Worm (Caenorhabditis elegans) whole organism, mixed stage, embryonic: Measurements from ENCODE around the gene fat-2.

ENCODE experiments used
- M03D4.4 ChIP-seq: sonication (generic microtip); optimal IDR thresholded peaks from 2 replicates; lab custom pipeline; 2017; ENCODE audit warnings: mild to moderate bottlenecking, missing genetic modification characterization, missing compliant biosample characterization
- ceh-39 ChIP-seq: fragments of 150-350 bp; optimal IDR thresholded peaks from 2 replicates; lab custom pipeline; 2014; ENCODE audit warnings: missing biosample characterization, missing genetic modification characterization
- ceh-43 ChIP-seq: fragments of 200-800 bp; sonication (Bioruptor generic); optimal IDR thresholded peaks from 2 replicates; lab custom pipeline; 2018; ENCODE audit warnings: mild to moderate bottlenecking, missing genetic modification characterization, moderate library complexity, missing compliant biosample characterization
- ceh-83 ChIP-seq: fragments of 200-800 bp; sonication (Bioruptor generic); optimal IDR thresholded peaks from 2 replicates; lab custom pipeline; 2018; ENCODE audit warnings: mild to moderate bottlenecking, missing genetic modification characterization, missing compliant biosample characterization
- ces-1 ChIP-seq: fragments of 150-350 bp; optimal IDR thresholded peaks from 2 replicates; lab custom pipeline; 2014; ENCODE audit warnings: missing biosample characterization, missing genetic modification reagents, missing genetic modification characterization
- cnd-1 ChIP-seq: fragments of 200-800 bp; sonication (Bioruptor generic); optimal IDR thresholded peaks from 2 replicates; lab custom pipeline; 2018; ENCODE audit warnings: mild to moderate bottlenecking, missing genetic modification characterization, missing compliant biosample characterization
- drap-1 ChIP-seq: fragments of 200-800 bp; sonication (Bioruptor generic); optimal IDR thresholded peaks from 3 replicates; lab custom pipeline; 2018; ENCODE audit warnings: mild to moderate bottlenecking, missing genetic modification characterization, missing compliant biosample characterization
- elt-1 ChIP-seq: sonication (generic microtip); optimal IDR thresholded peaks from 2 replicates; lab custom pipeline; 2017; ENCODE audit warnings: missing genetic modification characterization, mild to moderate bottlenecking, missing compliant biosample characterization, antibody characterized with exemption, moderate library complexity, borderline replicate concordance; ENCODE audit not compliant: insufficient read depth
- flh-1 ChIP-seq: fragments of 200-800 bp; sonication (Bioruptor generic); optimal IDR thresholded peaks from 2 replicates; lab custom pipeline; 2018; ENCODE audit warnings: mild to moderate bottlenecking, missing genetic modification characterization, moderate library complexity, missing compliant biosample characterization
- ham-2 ChIP-seq: fragments of 200-800 bp; sonication (Bioruptor generic); optimal IDR thresholded peaks from 2 replicates; lab custom pipeline; 2018; ENCODE audit warnings: mild to moderate bottlenecking, missing genetic modification characterization, missing compliant biosample characterization
- lin-32 ChIP-seq: fragments of 200-800 bp; sonication (Bioruptor generic); optimal IDR thresholded peaks from 2 replicates; lab custom pipeline; 2018; ENCODE audit warnings: mild to moderate bottlenecking, missing genetic modification characterization, missing compliant biosample characterization
- lsy-2 ChIP-seq: fragments of 150-350 bp; optimal IDR thresholded peaks from 2 replicates; lab custom pipeline; 2014; ENCODE audit warnings: missing biosample characterization, missing genetic modification characterization
- mab-5 ChIP-seq: fragments of 150-350 bp; optimal IDR thresholded peaks from 2 replicates; lab custom pipeline; 2014; ENCODE audit warnings: missing biosample characterization, missing genetic modification characterization
- mep-1 ChIP-seq: fragments of 150-350 bp; optimal IDR thresholded peaks from 2 replicates; lab custom pipeline; 2017; ENCODE audit warnings: missing biosample characterization, missing genetic modification reagents, missing genetic modification characterization, inconsistent platforms
- mls-2 ChIP-seq: sonication (generic microtip); optimal IDR thresholded peaks from 2 replicates; lab custom pipeline; 2016; ENCODE audit warnings: mild to moderate bottlenecking, missing genetic modification characterization, moderate library complexity, missing compliant biosample characterization
- nhr-2 ChIP-seq: fragments of 150-350 bp; optimal IDR thresholded peaks from 2 replicates; lab custom pipeline; 2014; ENCODE audit warnings: missing biosample characterization, missing genetic modification characterization
- nhr-237 ChIP-seq: fragments of 150-350 bp; optimal IDR thresholded peaks from 2 replicates; lab custom pipeline; 2014; ENCODE audit warnings: missing biosample characterization, missing genetic modification characterization
- nhr-28 ChIP-seq: fragments of 150-350 bp; optimal IDR thresholded peaks from 2 replicates; lab custom pipeline; 2014; ENCODE audit warnings: missing biosample characterization, missing genetic modification characterization
- nhr-76 ChIP-seq: sonication (generic microtip); optimal IDR thresholded peaks from 2 replicates; lab custom pipeline; 2017; ENCODE audit warnings: missing biosample characterization, missing genetic modification characterization
- pha-4 ChIP-seq: fragments of 150-350 bp; optimal IDR thresholded peaks from 2 replicates; lab custom pipeline; 2018; ENCODE audit warnings: missing biosample characterization, missing genetic modification reagents, missing genetic modification characterization
- sem-2 ChIP-seq: fragments of 200-800 bp; sonication (Bioruptor generic); optimal IDR thresholded peaks from 2 replicates; lab custom pipeline; 2018; ENCODE audit warnings: mild to moderate bottlenecking, missing genetic modification characterization, missing compliant biosample characterization
- snpc-4 ChIP-seq: fragments of 150-350 bp; optimal IDR thresholded peaks from 2 replicates; lab custom pipeline; 2014; ENCODE audit warnings: missing biosample characterization, missing genetic modification characterization
- sptf-1 ChIP-seq: sonication (generic microtip); optimal IDR thresholded peaks from 2 replicates; lab custom pipeline; 2017; ENCODE audit warnings: mild to moderate bottlenecking, missing genetic modification characterization, moderate library complexity, missing compliant biosample characterization
- unc-120 ChIP-seq: sonication (generic microtip); optimal IDR thresholded peaks from 2 replicates; lab custom pipeline; 2017; ENCODE audit warnings: missing genetic modification characterization, missing compliant biosample characterization; ENCODE audit not compliant: poor library complexity, severe bottlenecking
- unc-39 ChIP-seq: fragments of 150-350 bp; optimal IDR thresholded peaks from 2 replicates; lab custom pipeline; 2014; ENCODE audit warnings: missing biosample characterization, missing genetic modification characterization
- unc-62 ChIP-seq: fragments of 150-350 bp; optimal IDR thresholded peaks from 2 replicates; lab custom pipeline; 2014; ENCODE audit warnings: missing biosample characterization, missing genetic modification reagents, missing genetic modification characterization
- zip-8 ChIP-seq: fragments of 150-350 bp; optimal IDR thresholded peaks from 2 replicates; lab custom pipeline; 2014; ENCODE audit warnings: missing biosample characterization, missing genetic modification characterization

The fat-2 gene

ce11 chrIV:13299648-13300047 lies 24.0 kb upstream of the fat-2 start:
- TF ChIP-seq unc-39: no peak
- TF ChIP-seq flh-1 (GFP tag; lab: Kevin White, UChicago): no peak
- no peak for TF ChIP-seq lsy-2 (tag; lab: Kevin White, UChicago)
- no peak for TF ChIP-seq pha-4 (tag; lab: Kevin White, UChicago)
- no peak for TF ChIP-seq sptf-1 (tag; lab: Kevin White, UChicago)
- no peak for TF ChIP-seq sem-2 (GFP tag; lab: Kevin White, UChicago)
- TF ChIP-seq, all 35 proteins: peak for 0

- TF ChIP-seq nhr-28 (tag; lab: Kevin White, UChicago) (no peak), ceh-39 (tag; lab: Kevin White, UChicago) (no peak), elt-1 (no peak), nhr-76 (tag; lab: Kevin White, UChicago) (no peak), ceh-43 (GFP tag; lab: Kevin White, UChicago) (no peak), ceh-83 (GFP tag; lab: Kevin White, UChicago) (no peak)
Measured at ce11 chrIV:13300109-13300508, 23.6 kb upstream of the fat-2 start, which contains the start of gene kdp-1. TSS of gene kdp-1 (plus strand) at chrIV:13300188.

- no peak for TF ChIP-seq mls-2
- TF ChIP-seq nhr-237: no peak
- TF ChIP-seq drap-1 (GFP tag; lab: Kevin White, UChicago): no peak
- TF ChIP-seq unc-120 (tag; lab: Kevin White, UChicago): no peak
- TF ChIP-seq snpc-4 (tag; lab: Kevin White, UChicago): no peak
- no peak for TF ChIP-seq pha-4 (tag; lab: Kevin White, UChicago)
- TF ChIP-seq ceh-43 (GFP tag; lab: Kevin White, UChicago): no peak
- TF ChIP-seq sptf-1 (tag; lab: Kevin White, UChicago): no peak
- no peak for TF ChIP-seq unc-62 (GFP tag; lab: Kevin White, UChicago)
- TF ChIP-seq lsy-2 (tag; lab: Kevin White, UChicago): no peak
- no peak for TF ChIP-seq ceh-83 (GFP tag; lab: Kevin White, UChicago)
- TF ChIP-seq mab-5 (tag; lab: Kevin White, UChicago): no peak
- no peak for TF ChIP-seq nhr-2
- TF ChIP-seq mep-1 (tag; lab: Kevin White, UChicago): no peak
Measured at ce11 chrIV:13300591-13300990, 23.1 kb upstream of the fat-2 start, which contains the start of gene csn-6. TSS of gene csn-6 (plus strand) at chrIV:13300824.

- no peak for TF ChIP-seq drap-1 (GFP tag; lab: Kevin White, UChicago)
Measured at ce11 chrIV:13303442-13303841, 20.2 kb upstream of the fat-2 start, which contains the start of gene Y67H2A.7. TSS of gene Y67H2A.7 (plus strand) at chrIV:13303742.

ce11 chrIV:13304786-13305185 lies 18.9 kb upstream of the fat-2 start:
- TF ChIP-seq ces-1 (GFP tag; lab: Kevin White, UChicago): no peak
- TF ChIP-seq zip-8 (tag; lab: Kevin White, UChicago): no peak
- no peak for TF ChIP-seq pha-4 (tag; lab: Kevin White, UChicago)
- no peak for TF ChIP-seq lin-32 (GFP tag; lab: Kevin White, UChicago)
- TF ChIP-seq ham-2: no peak
- no peak for TF ChIP-seq mep-1 (tag; lab: Kevin White, UChicago)
- TF ChIP-seq unc-120 (tag; lab: Kevin White, UChicago): no peak
- TF ChIP-seq mab-5 (tag; lab: Kevin White, UChicago): no peak
- TF ChIP-seq unc-62 (GFP tag; lab: Kevin White, UChicago): no peak
- no peak for TF ChIP-seq cnd-1 (tag; lab: Kevin White, UChicago)
- TF ChIP-seq ceh-43 (GFP tag; lab: Kevin White, UChicago): no peak
- no peak for TF ChIP-seq sptf-1 (tag; lab: Kevin White, UChicago)
- TF ChIP-seq mls-2: no peak
- TF ChIP-seq M03D4.4: no peak

ce11 chrIV:13309636-13310035 lies 14.0 kb upstream of the fat-2 start:
- TF ChIP-seq nhr-76 (tag; lab: Kevin White, UChicago): no peak
